Fruit fly (Drosophila melanogaster) whole organism, adult: ENCODE data around the gene Rbbp5.

ENCODE experiments used
- CG11617 ChIP-seq: fragments of 200-800 bp; sonication (Bioruptor generic); optimal IDR thresholded peaks from 2 replicates; lab custom pipeline; 2017; ENCODE audit warnings: mild to moderate bottlenecking, missing biosample characterization, missing genetic modification reagents, missing genetic modification characterization
- CG12768 ChIP-seq: fragments of 200-800 bp; sonication (Bioruptor generic); optimal IDR thresholded peaks from 2 replicates; lab custom pipeline; 2017; ENCODE audit warnings: missing biosample characterization, missing genetic modification characterization, mild to moderate bottlenecking, moderate library complexity, missing genetic modification reagents
- CG14711 ChIP-seq: fragments of 200-800 bp; sonication (Bioruptor generic); optimal IDR thresholded peaks from 2 replicates; lab custom pipeline; 2018; ENCODE audit warnings: missing biosample characterization, mild to moderate bottlenecking, missing genetic modification characterization, moderate library complexity
- CG1620 ChIP-seq: fragments of 200-800 bp; sonication (Bioruptor generic); optimal IDR thresholded peaks from 2 replicates; lab custom pipeline; 2016; ENCODE audit warnings: missing biosample characterization, missing genetic modification characterization
- CG33017 ChIP-seq: fragments of 200-800 bp; sonication (Bioruptor generic); optimal IDR thresholded peaks from 2 replicates; lab custom pipeline; 2018; ENCODE audit warnings: missing biosample characterization, mild to moderate bottlenecking, missing genetic modification characterization, moderate library complexity
- CG5204 ChIP-seq: fragments of 200-800 bp; sonication (Bioruptor generic); optimal IDR thresholded peaks from 2 replicates; lab custom pipeline; 2016; ENCODE audit warnings: missing biosample characterization, missing genetic modification characterization
- CG7045 ChIP-seq: fragments of 200-800 bp; sonication (Bioruptor generic); optimal IDR thresholded peaks from 2 replicates; lab custom pipeline; 2017; ENCODE audit warnings: missing biosample characterization, mild to moderate bottlenecking, missing genetic modification characterization
- CG7101 ChIP-seq: fragments of 200-800 bp; sonication (Bioruptor generic); optimal IDR thresholded peaks from 2 replicates; lab custom pipeline; 2018; ENCODE audit warnings: missing biosample characterization, mild to moderate bottlenecking, missing genetic modification characterization, moderate library complexity
- Clk ChIP-seq: fragments of 200-800 bp; sonication (Bioruptor generic); optimal IDR thresholded peaks from 2 replicates; lab custom pipeline; 2017; ENCODE audit warnings: missing biosample characterization, missing genetic modification characterization
- Crg-1 ChIP-seq: fragments of 200-800 bp; sonication (Bioruptor generic); optimal IDR thresholded peaks from 2 replicates; lab custom pipeline; 2016; ENCODE audit warnings: missing biosample characterization, missing genetic modification characterization
- Hr96 ChIP-seq: fragments of 200-800 bp; sonication (Bioruptor generic); optimal IDR thresholded peaks from 2 replicates; lab custom pipeline; 2016; ENCODE audit warnings: missing biosample characterization, missing genetic modification characterization
- Mnt ChIP-seq: fragments of 200-800 bp; sonication (Bioruptor generic); optimal IDR thresholded peaks from 2 replicates; lab custom pipeline; 2016; ENCODE audit warnings: missing biosample characterization, mild to moderate bottlenecking, missing genetic modification characterization
- bab1 ChIP-seq: fragments of 200-800 bp; sonication (Bioruptor generic); optimal IDR thresholded peaks from 3 replicates; lab custom pipeline; 2019; ENCODE audit warnings: missing biosample characterization, mild to moderate bottlenecking, missing genetic modification characterization, moderate library complexity
- cic ChIP-seq: fragments of 200-800 bp; sonication (Bioruptor generic); optimal IDR thresholded peaks from 2 replicates; lab custom pipeline; 2017; ENCODE audit warnings: missing biosample characterization, mild to moderate bottlenecking, missing genetic modification characterization, moderate library complexity
- cnc ChIP-seq, 2 experiments: fragments of >200 bp; optimal IDR thresholded peaks; 2 replicates each; lab custom pipeline; 2017
- kay ChIP-seq: fragments of 200-800 bp; sonication (Bioruptor generic); peaks from one replicate; lab custom pipeline; 2016; ENCODE audit warnings: missing biosample characterization, missing genetic modification characterization, borderline replicate concordance
- ovo ChIP-seq: fragments of 200-800 bp; sonication (Bioruptor generic); optimal IDR thresholded peaks from 2 replicates; lab custom pipeline; 2016; ENCODE audit warnings: missing biosample characterization, missing genetic modification characterization
- pad ChIP-seq: fragments of 200-800 bp; sonication (Bioruptor generic); optimal IDR thresholded peaks from 3 replicates; lab custom pipeline; 2017; ENCODE audit warnings: missing biosample characterization, missing genetic modification characterization, mild to moderate bottlenecking, moderate library complexity, missing genetic modification reagents
- tj ChIP-seq: fragments of 200-800 bp; sonication (Bioruptor generic); optimal IDR thresholded peaks from 3 replicates; lab custom pipeline; 2017; ENCODE audit warnings: missing biosample characterization, mild to moderate bottlenecking, missing genetic modification characterization, moderate library complexity
- toe ChIP-seq: fragments of 200-800 bp; sonication (Bioruptor generic); optimal IDR thresholded peaks from 2 replicates; lab custom pipeline; 2016; ENCODE audit warnings: missing biosample characterization, missing genetic modification characterization

The Rbbp5 gene

DNA sequence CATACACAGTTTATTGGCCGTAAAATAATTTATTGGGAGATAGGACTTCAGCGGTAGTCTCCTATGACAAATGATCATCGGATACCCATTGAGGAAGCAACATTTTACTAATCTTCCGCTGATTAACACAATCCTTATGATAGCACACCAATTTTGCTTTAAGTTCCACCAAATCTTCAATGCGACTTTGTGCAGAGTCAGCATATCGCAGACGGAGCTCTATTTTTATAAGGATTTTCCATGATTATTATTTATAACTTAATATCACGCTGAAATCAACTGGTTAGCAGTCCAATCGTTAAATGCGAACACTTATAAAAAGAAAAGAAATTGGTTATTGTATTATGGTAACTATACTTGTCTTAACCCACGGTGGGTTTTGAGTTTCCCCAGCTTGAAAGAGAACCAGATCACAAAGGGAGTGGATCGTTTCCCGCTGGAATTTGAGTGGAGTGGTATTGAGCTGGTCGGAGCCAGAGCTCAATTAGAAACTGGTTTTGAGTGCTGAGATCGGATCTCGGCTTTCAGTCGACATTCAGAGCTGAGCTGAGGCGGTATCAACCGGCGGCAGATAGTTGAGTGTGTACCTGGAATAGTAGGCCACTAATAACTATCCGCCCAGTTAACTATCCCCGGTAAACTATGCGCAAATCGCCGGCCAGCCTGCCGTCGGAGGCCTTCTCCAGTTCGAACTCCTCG is 19.1 kb upstream of the Rbbp5 start, which contains the start of the genes Toll-9 and in:
Gene Toll-9 (minus strand): TSS at position 51 of the 699 bp plus-strand sequence.
Gene in (plus strand): TSS at position 525 of the 699 bp plus-strand sequence.
- TF ChIP-seq CG14711 (tag; lab: Kevin White, UChicago) (no peak), CG7101 (tag; lab: Kevin White, UChicago) (no peak), bab1 (no peak), CG12768 (GFP tag; lab: Kevin White, UChicago) (no peak), Clk (GFP tag; lab: Kevin White, UChicago) (no peak), kay (GFP tag; lab: Kevin White, UChicago) (no peak), ovo (GFP tag; lab: Kevin White, UChicago) (no peak), cic (GFP tag; lab: Kevin White, UChicago) (no peak), Mnt (GFP tag; lab: Kevin White, UChicago) (no peak), Crg-1 (GFP tag; lab: Kevin White, UChicago) (no peak), CG7045 (GFP tag; lab: Kevin White, UChicago) (no peak), CG1620 (GFP tag; lab: Kevin White, UChicago) (no peak), toe (GFP tag; lab: Kevin White, UChicago) (no peak), cnc (optimal IDR thresholded peaks at IDR 0.05; lab: Kevin White, UChicago) (no peak)

DNA sequence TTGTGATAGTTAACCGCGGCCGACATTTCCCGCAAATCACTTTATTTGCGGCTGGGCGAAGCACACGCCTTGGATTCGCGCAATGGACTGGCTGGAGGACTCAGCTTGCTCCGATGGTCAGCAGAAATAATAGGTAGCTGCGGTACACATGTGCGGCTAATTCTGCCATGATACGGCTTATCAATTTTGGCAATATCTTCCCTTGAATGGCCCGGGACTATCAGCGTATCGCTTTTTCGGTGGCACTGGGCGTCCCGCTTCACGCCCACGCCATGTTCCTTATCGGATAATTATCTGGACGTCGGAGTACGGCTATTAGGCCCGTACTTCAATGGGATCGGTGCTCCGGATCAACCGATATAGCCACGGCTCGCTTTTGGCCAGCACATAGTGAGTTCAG is 18.3 kb upstream of the Rbbp5 start:
- TF ChIP-seq CG12768 (GFP tag; lab: Kevin White, UChicago) (no peak), cnc (optimal IDR thresholded peaks at IDR 0.05; lab: Kevin White, UChicago) (no peak), Hr96 (GFP tag; lab: Kevin White, UChicago) (no peak), toe (GFP tag; lab: Kevin White, UChicago) (no peak), Mnt (GFP tag; lab: Kevin White, UChicago) (no peak), tj (GFP tag; lab: Kevin White, UChicago) (no peak), bab1 (no peak), CG7045 (GFP tag; lab: Kevin White, UChicago) (no peak), CG7101 (tag; lab: Kevin White, UChicago) (no peak), kay (GFP tag; lab: Kevin White, UChicago) (no peak)

DNA sequence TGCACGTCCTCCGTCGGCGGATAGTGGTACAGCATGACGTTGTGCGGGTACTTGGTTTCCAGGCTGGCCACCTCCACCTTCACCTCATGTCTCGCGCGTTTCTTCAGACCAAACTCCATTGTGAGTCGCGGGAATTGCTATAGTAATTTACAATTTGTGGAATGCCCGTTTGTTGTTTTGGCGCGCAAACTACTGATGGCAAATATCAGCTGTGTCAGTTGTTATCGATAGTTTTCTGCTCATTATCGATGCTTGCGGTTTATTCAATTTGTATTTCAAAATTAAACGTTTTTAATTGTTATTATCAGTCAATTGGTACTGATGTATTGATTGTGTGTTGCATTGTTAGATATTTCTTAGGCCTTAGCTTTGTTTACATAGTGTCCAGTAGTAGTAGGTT is 13.6 kb upstream of the Rbbp5 start, which contains the start of gene Prim2:
Gene Prim2 (minus strand): TSS at position 197 of the 400 bp plus-strand sequence.
- TF ChIP-seq bab1 (peak; percentile 30), CG7045 (GFP tag; lab: Kevin White, UChicago) (no peak), Hr96 (GFP tag; lab: Kevin White, UChicago) (no peak), Crg-1 (GFP tag; lab: Kevin White, UChicago) (no peak), kay (GFP tag; lab: Kevin White, UChicago) (no peak), cic (GFP tag; lab: Kevin White, UChicago) (no peak)

DNA sequence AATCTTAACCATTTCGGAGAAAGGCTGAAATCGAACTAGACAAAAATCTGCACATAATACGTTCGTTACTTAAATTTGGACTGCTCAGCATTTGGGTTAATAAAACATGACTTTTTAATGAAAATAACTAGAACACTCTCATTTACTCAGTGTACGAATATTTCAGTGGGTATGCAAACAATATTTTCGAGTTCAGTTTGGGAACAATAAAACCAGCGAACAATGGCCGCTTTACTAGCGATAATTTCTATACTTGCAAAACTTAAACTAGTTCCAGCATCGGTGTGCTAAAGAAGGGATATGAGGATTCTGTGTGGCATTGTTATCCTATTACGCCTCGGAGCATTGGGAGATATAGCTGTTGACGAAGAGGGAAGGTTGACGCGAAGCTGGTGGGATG is 10.5 kb upstream of the Rbbp5 start, which contains the start of gene CG5665:
Gene CG5665 (plus strand): TSS at position 301 of the 400 bp plus-strand sequence.
- TF ChIP-seq kay (GFP tag; lab: Kevin White, UChicago) (no peak), CG33017 (no peak), ovo (GFP tag; lab: Kevin White, UChicago) (no peak), CG7045 (GFP tag; lab: Kevin White, UChicago) (no peak), CG11617 (GFP tag; lab: Kevin White, UChicago) (no peak), Crg-1 (GFP tag; lab: Kevin White, UChicago) (no peak), CG7101 (tag; lab: Kevin White, UChicago) (no peak), bab1 (no peak), Hr96 (GFP tag; lab: Kevin White, UChicago) (no peak), CG14711 (tag; lab: Kevin White, UChicago) (no peak), CG5204 (GFP tag; lab: Kevin White, UChicago) (no peak), CG12768 (GFP tag; lab: Kevin White, UChicago) (no peak), toe (GFP tag; lab: Kevin White, UChicago) (no peak), cic (GFP tag; lab: Kevin White, UChicago) (no peak), CG1620 (GFP tag; lab: Kevin White, UChicago) (no peak), Clk (GFP tag; lab: Kevin White, UChicago) (no peak), tj (GFP tag; lab: Kevin White, UChicago) (no peak), pad (GFP tag; lab: Kevin White, UChicago) (no peak), cnc (optimal IDR thresholded peaks at IDR 0.05; lab: Kevin White, UChicago) (no peak)

DNA sequence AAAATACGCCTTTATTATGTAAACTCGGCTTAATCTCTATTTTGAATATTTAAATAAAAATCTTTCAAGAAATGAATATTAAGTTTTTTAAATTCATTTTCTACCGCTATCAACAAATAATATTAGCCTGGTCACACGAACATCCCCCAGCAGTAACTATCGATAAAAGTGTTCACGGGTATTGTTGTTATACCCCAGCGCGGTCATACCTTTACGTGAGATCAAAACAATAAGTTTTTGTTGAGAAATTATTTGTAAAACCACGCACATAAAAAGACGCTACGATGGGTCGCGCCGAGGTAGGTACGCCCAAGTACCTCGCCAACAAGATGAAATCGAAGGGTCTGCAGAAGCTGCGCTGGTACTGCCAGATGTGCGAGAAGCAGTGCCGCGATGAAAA is 8.9 kb upstream of the Rbbp5 start, which contains the start of gene kin17:
Gene kin17 (plus strand): TSS at position 195 of the 400 bp plus-strand sequence.
- TF ChIP-seq cic (GFP tag; lab: Kevin White, UChicago) (no peak), cnc (optimal IDR thresholded peaks at IDR 0.05; lab: Kevin White, UChicago) (no peak), bab1 (peak; percentile 41), CG14711 (tag; lab: Kevin White, UChicago) (no peak), pad (GFP tag; lab: Kevin White, UChicago) (no peak)

DNA sequence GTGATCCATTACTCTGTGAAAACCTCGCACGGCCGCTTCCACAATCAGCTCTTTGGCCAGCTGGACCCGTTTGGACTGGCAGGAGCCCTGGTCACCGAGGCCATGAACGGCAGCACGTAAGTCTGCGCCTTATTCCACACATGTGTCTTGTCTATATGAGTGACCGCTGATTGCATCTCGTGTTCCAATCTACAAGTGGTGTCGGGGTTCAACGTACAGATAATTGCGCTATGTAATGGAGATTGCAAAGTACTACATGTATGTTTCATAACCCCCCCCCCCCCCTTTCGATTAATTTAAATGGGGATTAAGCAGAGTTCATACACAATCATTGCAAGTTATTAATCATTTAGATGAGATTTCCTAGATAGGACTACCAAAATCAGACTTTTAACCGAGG is 7.1 kb upstream of the Rbbp5 start:
- TF ChIP-seq bab1 (no peak), Crg-1 (GFP tag; lab: Kevin White, UChicago) (no peak)
